Fruit fly (Drosophila melanogaster): Measurements from ENCODE around the gene Cox17.

Gene Cox17

DNA sequence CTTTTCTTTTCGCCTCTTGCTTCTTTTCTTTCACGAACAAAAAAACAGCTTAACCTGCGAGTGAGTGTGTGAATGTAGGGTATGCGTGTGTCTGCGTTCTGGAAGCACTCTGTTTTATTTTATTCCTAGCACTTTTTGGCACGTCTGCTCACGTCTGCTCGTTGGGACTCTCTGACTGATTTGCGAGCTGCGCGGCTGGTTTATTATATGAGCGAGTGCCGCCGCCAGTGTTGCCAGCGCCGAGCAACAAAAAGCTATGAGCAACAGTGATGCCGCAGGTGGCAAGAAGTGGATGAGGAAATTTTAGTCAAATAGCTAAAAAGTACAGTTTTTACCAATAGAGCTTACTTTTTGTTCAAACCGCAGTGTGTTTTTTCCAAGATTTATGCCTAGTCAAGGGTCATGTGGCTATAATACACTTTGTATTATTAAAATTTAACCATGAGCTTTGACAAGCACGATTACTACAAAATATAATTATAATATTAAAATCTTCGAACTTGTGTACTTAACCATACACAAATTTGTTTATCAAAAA is 8.4 kb downstream of the Cox17 start, which contains the start of gene Lsd-2 (continued):
- TF ChIP-seq D (optimal IDR thresholded peaks at IDR 0.05), result no peak
- TF ChIP-seq D (GFP tag; optimal IDR thresholded peaks at IDR 0.05), result no peak
- TF ChIP-seq cad (GFP tag; optimal IDR thresholded peaks at IDR 0.05), result no peak
- TF ChIP-seq Dip2 (GFP tag; IDR thresholded peaks at IDR 0.05), result no peak
- TF ChIP-seq so (GFP tag; IDR thresholded peaks at IDR 0.05), result no peak
- TF ChIP-seq CG2875 (GFP tag; optimal IDR thresholded peaks at IDR 0.05), result no peak
- no peak for TF ChIP-seq BEAF-32 (GFP tag; optimal IDR thresholded peaks at IDR 0.05)
- no peak for TF ChIP-seq CG11695 (GFP tag; IDR thresholded peaks at IDR 0.05)
- TF ChIP-seq CG14710 (tag; optimal IDR thresholded peaks at IDR 0.05), result peak; percentile 17
- no peak for TF ChIP-seq CG18262 (tag; optimal IDR thresholded peaks at IDR 0.05)
- no peak for TF ChIP-seq Kr (GFP tag; optimal IDR thresholded peaks at IDR 0.05)
- TF ChIP-seq zen2 (GFP tag; IDR thresholded peaks at IDR 0.05; ENCODE audit: partially characterized antibody), result no peak
- no peak for TF ChIP-seq fu2 (GFP tag; optimal IDR thresholded peaks at IDR 0.05)
- TF ChIP-seq CG33213 (GFP tag; optimal IDR thresholded peaks at IDR 0.05), result peak; percentile 14
- TF ChIP-seq Optix (GFP tag; IDR thresholded peaks at IDR 0.05), result no peak
- TF ChIP-seq HLH4C (GFP tag; IDR thresholded peaks at IDR 0.05; ENCODE audit: partially characterized antibody), result no peak
- TF ChIP-seq CTCF (GFP tag; optimal IDR thresholded peaks at IDR 0.05), result no peak
- TF ChIP-seq Sin3A (optimal IDR thresholded peaks at IDR 0.05), result no peak
- peak; percentile 88 for TF ChIP-seq row (GFP tag; IDR thresholded peaks at IDR 0.05)
- TF ChIP-seq CG8290 (GFP tag; optimal IDR thresholded peaks at IDR 0.05), result no peak
- TF ChIP-seq CG8290 (tag; optimal IDR thresholded peaks at IDR 0.05), result peak in 1 of 2 experiments; percentile 77
- no peak for TF ChIP-seq crc (GFP tag; optimal IDR thresholded peaks at IDR 0.05)
- TF ChIP-seq pita (GFP tag; optimal IDR thresholded peaks at IDR 0.05), result no peak
- no peak for TF ChIP-seq disco-r (GFP tag; optimal IDR thresholded peaks at IDR 0.05)
- no peak for TF ChIP-seq hkb (optimal IDR thresholded peaks at IDR 0.05)
- TF ChIP-seq hkb (GFP tag; IDR thresholded peaks at IDR 0.05), result peak; percentile 46; the same call in 1 of the 2 replicates
- no peak for TF ChIP-seq zfh2 (GFP tag; optimal IDR thresholded peaks at IDR 0.05)
- TF ChIP-seq B-H1 (GFP tag; IDR thresholded peaks at IDR 0.05), result no peak
- no peak for TF ChIP-seq lov (optimal IDR thresholded peaks at IDR 0.05)
- no peak for TF ChIP-seq lov (GFP tag; IDR thresholded peaks at IDR 0.05)
- peak; percentile 75 for TF ChIP-seq nom (GFP tag; optimal IDR thresholded peaks at IDR 0.05)
- TF ChIP-seq B-H2 (GFP tag; optimal IDR thresholded peaks at IDR 0.05), result peak; percentile 56
- TF ChIP-seq CG10321 (GFP tag; IDR thresholded peaks at IDR 0.05), result no peak
- no peak for TF ChIP-seq Ravus (GFP tag; IDR thresholded peaks at IDR 0.05)
- TF ChIP-seq ftz-f1 (GFP tag; optimal IDR thresholded peaks at IDR 0.05), result peak; percentile 27
- TF ChIP-seq Hand (GFP tag; optimal IDR thresholded peaks at IDR 0.05), result no peak
- TF ChIP-seq z (GFP tag; IDR thresholded peaks at IDR 0.05), result 0 out of 3 replicates have a peak, but pooled peaks have one; percentile 18
- no peak for TF ChIP-seq ap (GFP tag; IDR thresholded peaks at IDR 0.05)
- TF ChIP-seq CG32767 (GFP tag; IDR thresholded peaks at IDR 0.05), result no peak
- no peak for TF ChIP-seq CG2889 (GFP tag; IDR thresholded peaks at IDR 0.05)
- no peak for TF ChIP-seq yki (optimal IDR thresholded peaks at IDR 0.05)
- TF ChIP-seq CG15479 (GFP tag; optimal IDR thresholded peaks at IDR 0.05), result no peak
- no peak for TF ChIP-seq CG3838 (GFP tag; optimal IDR thresholded peaks at IDR 0.05)
- no peak for TF ChIP-seq bab2 (GFP tag; optimal IDR thresholded peaks at IDR 0.05)
- TF ChIP-seq CG4328 (GFP tag; optimal IDR thresholded peaks at IDR 0.05), result peak; percentile 39
- no peak for TF ChIP-seq wdn (GFP tag; IDR thresholded peaks at IDR 0.05)
- TF ChIP-seq ERR (GFP tag; optimal IDR thresholded peaks at IDR 0.05), result no peak
- peak; percentile 47 for TF ChIP-seq caup (GFP tag; optimal IDR thresholded peaks at IDR 0.05; ENCODE audit: severe bottlenecking)
- TF ChIP-seq CG16813 (GFP tag; IDR thresholded peaks at IDR 0.05; ENCODE audit: partially characterized antibody), result no peak
- no peak for TF ChIP-seq fd96Cb (tag; optimal IDR thresholded peaks at IDR 0.05)
- TF ChIP-seq Hsf (GFP tag; optimal IDR thresholded peaks at IDR 0.05), result no peak
- no peak for TF ChIP-seq Atf3 (GFP tag; optimal IDR thresholded peaks at IDR 0.05)
- TF ChIP-seq CG17912 (GFP tag; optimal IDR thresholded peaks at IDR 0.05), result no peak
- TF ChIP-seq CG15073 (GFP tag; optimal IDR thresholded peaks at IDR 0.05), result no peak

Data from whole organism, embryonic.